Fruit fly (Drosophila melanogaster) whole organism, prepupa: ENCODE measurements around the gene Max.

Experiments
- Blimp-1 ChIP-seq: fragments of 200-800 bp; sonication (Bioruptor generic); optimal IDR thresholded peaks from 3 replicates; lab custom pipeline; 2017; ENCODE audit warnings: missing biosample characterization, missing genetic modification characterization, mild to moderate bottlenecking, moderate library complexity, missing genetic modification reagents
- CG10631 ChIP-seq: fragments of 200-800 bp; sonication (Bioruptor generic); optimal IDR thresholded peaks from 2 replicates; lab custom pipeline; 2016; ENCODE audit warnings: missing biosample characterization, missing genetic modification characterization
- CG10669 ChIP-seq: fragments of 200-800 bp; sonication (Bioruptor generic); optimal IDR thresholded peaks from 3 replicates; lab custom pipeline; 2018; ENCODE audit warnings: missing biosample characterization, mild to moderate bottlenecking, missing genetic modification characterization, moderate library complexity
- CG11294 ChIP-seq: fragments of 200-800 bp; sonication (Bioruptor generic); IDR thresholded peaks from 2 replicates; pipeline ENCODE4 v1.3.6; 2022; ENCODE audit warnings: missing biosample characterization, missing genetic modification characterization
- CG11762 ChIP-seq: fragments of 200-800 bp; sonication (Bioruptor generic); optimal IDR thresholded peaks from 3 replicates; lab custom pipeline; 2016; ENCODE audit warnings: missing biosample characterization, missing genetic modification characterization; ENCODE audit not compliant: insufficient read depth
- CG11902 ChIP-seq: fragments of 200-800 bp; sonication (Bioruptor generic); optimal IDR thresholded peaks from 3 replicates; lab custom pipeline; 2016; ENCODE audit warnings: missing biosample characterization, missing genetic modification characterization
- CG15336 ChIP-seq: fragments of 200-800 bp; sonication (Bioruptor generic); IDR thresholded peaks from 2 replicates; pipeline ENCODE4 v1.3.6; 2022; ENCODE audit warnings: missing biosample characterization, missing genetic modification characterization
- CG1621 ChIP-seq: fragments of 200-800 bp; sonication (Bioruptor generic); optimal IDR thresholded peaks from 3 replicates; lab custom pipeline; 2018; ENCODE audit warnings: missing biosample characterization, mild to moderate bottlenecking, missing genetic modification characterization
- CG16779 ChIP-seq: fragments of 200-800 bp; sonication (Bioruptor generic); optimal IDR thresholded peaks from 3 replicates; lab custom pipeline; 2017; ENCODE audit warnings: missing biosample characterization, mild to moderate bottlenecking, missing genetic modification characterization
- CG3032 ChIP-seq: fragments of 200-800 bp; optimal IDR thresholded peaks from 2 replicates; lab custom pipeline; 2019; ENCODE audit warnings: missing biosample characterization, mild to moderate bottlenecking, missing genetic modification characterization, moderate library complexity
- CG31627 ChIP-seq: fragments of 200-800 bp; sonication (Bioruptor generic); optimal IDR thresholded peaks from 3 replicates; lab custom pipeline; 2016; ENCODE audit warnings: missing biosample characterization, missing genetic modification characterization
- CG3919 ChIP-seq: fragments of 200-800 bp; sonication (Bioruptor generic); optimal IDR thresholded peaks from 3 replicates; lab custom pipeline; 2016; ENCODE audit warnings: missing biosample characterization, missing genetic modification characterization
- CG4318 ChIP-seq: fragments of 200-800 bp; sonication (Bioruptor generic); optimal IDR thresholded peaks from 3 replicates; lab custom pipeline; 2017; ENCODE audit warnings: missing biosample characterization, mild to moderate bottlenecking, missing genetic modification characterization
- CG6276 ChIP-seq: fragments of 200-800 bp; sonication (Bioruptor generic); optimal IDR thresholded peaks from 2 replicates; lab custom pipeline; 2017; ENCODE audit warnings: missing biosample characterization, mild to moderate bottlenecking, missing genetic modification characterization
- CG6808 ChIP-seq: fragments of 200-800 bp; sonication (Bioruptor generic); optimal IDR thresholded peaks from 3 replicates; lab custom pipeline; 2017; ENCODE audit warnings: missing biosample characterization, missing genetic modification characterization, mild to moderate bottlenecking, moderate library complexity, missing genetic modification reagents
- CG6854 ChIP-seq: fragments of 200-800 bp; sonication (Bioruptor generic); optimal IDR thresholded peaks from 2 replicates; lab custom pipeline; 2017; ENCODE audit warnings: missing biosample characterization, mild to moderate bottlenecking, missing genetic modification characterization
- CG7368 ChIP-seq: fragments of 200-800 bp; sonication (Bioruptor generic); optimal IDR thresholded peaks from 3 replicates; lab custom pipeline; 2016; ENCODE audit warnings: missing biosample characterization, missing genetic modification characterization
- CG8319 ChIP-seq: fragments of 200-800 bp; sonication (Bioruptor generic); optimal IDR thresholded peaks from 3 replicates; lab custom pipeline; 2016; ENCODE audit warnings: missing biosample characterization, missing genetic modification characterization
- CG8632 ChIP-seq: fragments of 200-800 bp; sonication (Bioruptor generic); optimal IDR thresholded peaks from 3 replicates; lab custom pipeline; 2016; ENCODE audit warnings: missing biosample characterization, missing genetic modification characterization
- CG9139 ChIP-seq: fragments of 200-800 bp; sonication (Bioruptor generic); optimal IDR thresholded peaks from 3 replicates; lab custom pipeline; 2017; ENCODE audit warnings: missing biosample characterization, mild to moderate bottlenecking, missing genetic modification characterization
- Eip75B ChIP-seq: fragments of 200-800 bp; sonication (Bioruptor generic); optimal IDR thresholded peaks from 3 replicates; lab custom pipeline; 2016; ENCODE audit warnings: missing biosample characterization, missing genetic modification characterization
- Eip78C ChIP-seq: fragments of 200-800 bp; sonication (Bioruptor generic); peaks from one replicate; lab custom pipeline; 2016; ENCODE audit warnings: missing biosample characterization, missing genetic modification characterization
- Eip93F ChIP-seq: fragments of 200-800 bp; sonication (Bioruptor generic); optimal IDR thresholded peaks from 2 replicates; lab custom pipeline; 2016; ENCODE audit warnings: missing biosample characterization, mild to moderate bottlenecking, missing genetic modification characterization
- Ets21C ChIP-seq: fragments of 200-800 bp; sonication (Bioruptor generic); optimal IDR thresholded peaks from 3 replicates; lab custom pipeline; 2016; ENCODE audit warnings: missing biosample characterization, missing genetic modification characterization
- Ets96B ChIP-seq: fragments of 200-800 bp; optimal IDR thresholded peaks from 2 replicates; lab custom pipeline; 2019; ENCODE audit warnings: missing biosample characterization, mild to moderate bottlenecking, missing genetic modification characterization, moderate library complexity
- Hr38 ChIP-seq: sonication (Bioruptor generic); optimal IDR thresholded peaks from 2 replicates; lab custom pipeline; 2016; ENCODE audit warnings: missing biosample characterization, missing genetic modification characterization
- Hr39 ChIP-seq: fragments of 200-800 bp; sonication (Bioruptor generic); optimal IDR thresholded peaks from 2 replicates; lab custom pipeline; 2016; ENCODE audit warnings: missing biosample characterization, missing genetic modification characterization
- Hr4 ChIP-seq: fragments of 200-800 bp; sonication (Bioruptor generic); optimal IDR thresholded peaks from 3 replicates; lab custom pipeline; 2016; ENCODE audit warnings: missing biosample characterization, missing genetic modification characterization
- Lpt ChIP-seq: fragments of 200-800 bp; sonication (Bioruptor generic); optimal IDR thresholded peaks from 3 replicates; lab custom pipeline; 2016; ENCODE audit warnings: missing biosample characterization, missing genetic modification characterization
- Met ChIP-seq: fragments of 200-800 bp; sonication (Bioruptor generic); optimal IDR thresholded peaks from 3 replicates; lab custom pipeline; 2016; ENCODE audit warnings: missing biosample characterization, missing genetic modification characterization
- OdsH ChIP-seq: fragments of 200-800 bp; sonication (Bioruptor generic); optimal IDR thresholded peaks from 3 replicates; lab custom pipeline; 2016; ENCODE audit warnings: missing biosample characterization, missing genetic modification characterization
- Smox ChIP-seq: fragments of 200-800 bp; sonication (Bioruptor generic); optimal IDR thresholded peaks from 3 replicates; lab custom pipeline; 2016; ENCODE audit warnings: missing biosample characterization, missing genetic modification characterization
- Sox102F ChIP-seq: fragments of 200-800 bp; sonication (Bioruptor generic); optimal IDR thresholded peaks from 2 replicates; lab custom pipeline; 2016; ENCODE audit warnings: missing biosample characterization, mild to moderate bottlenecking, missing genetic modification characterization
- Sox14 ChIP-seq: fragments of 200-800 bp; sonication (Bioruptor generic); optimal IDR thresholded peaks from 3 replicates; lab custom pipeline; 2016; ENCODE audit warnings: missing biosample characterization, missing genetic modification characterization
- Sox15 ChIP-seq: fragments of 200-800 bp; sonication (Bioruptor generic); optimal IDR thresholded peaks from 3 replicates; lab custom pipeline; 2016; ENCODE audit warnings: missing biosample characterization, missing genetic modification characterization
- achi ChIP-seq: fragments of 200-800 bp; sonication (Bioruptor generic); optimal IDR thresholded peaks from 3 replicates; lab custom pipeline; 2016; ENCODE audit warnings: missing biosample characterization, missing genetic modification characterization
- acj6 ChIP-seq: fragments of 200-800 bp; sonication (Bioruptor generic); optimal IDR thresholded peaks from 3 replicates; lab custom pipeline; 2016; ENCODE audit warnings: missing biosample characterization, missing genetic modification characterization
- cyc ChIP-seq: fragments of 200-800 bp; sonication (Bioruptor generic); optimal IDR thresholded peaks from 3 replicates; lab custom pipeline; 2016; ENCODE audit warnings: missing biosample characterization, missing genetic modification characterization
- dsx ChIP-seq: fragments of 200-800 bp; optimal IDR thresholded peaks from 3 replicates; lab custom pipeline; 2019; ENCODE audit warnings: missing biosample characterization, mild to moderate bottlenecking, missing genetic modification characterization, moderate library complexity; ENCODE audit not compliant: poor library complexity, severe bottlenecking
- eg ChIP-seq: fragments of 200-800 bp; sonication (Bioruptor generic); IDR thresholded peaks from 3 replicates; pipeline ENCODE4 v1.3.6; 2022; ENCODE audit warnings: missing biosample characterization, missing genetic modification characterization
- esn ChIP-seq: fragments of 200-800 bp; sonication (Bioruptor generic); optimal IDR thresholded peaks from 2 replicates; lab custom pipeline; 2016; ENCODE audit warnings: missing biosample characterization, mild to moderate bottlenecking, missing genetic modification characterization, moderate library complexity
- fd59A ChIP-seq: fragments of 200-800 bp; sonication (Bioruptor generic); optimal IDR thresholded peaks from 2 replicates; lab custom pipeline; 2017; ENCODE audit warnings: missing biosample characterization, mild to moderate bottlenecking, missing genetic modification characterization, missing genetic modification reagents
- fd85E ChIP-seq: fragments of 200-800 bp; sonication (Bioruptor generic); optimal IDR thresholded peaks from 3 replicates; lab custom pipeline; 2016; ENCODE audit warnings: missing biosample characterization, missing genetic modification characterization
- fkh ChIP-seq: fragments of 200-800 bp; sonication (Bioruptor generic); optimal IDR thresholded peaks from 3 replicates; lab custom pipeline; 2017; ENCODE audit warnings: missing biosample characterization, mild to moderate bottlenecking, missing genetic modification characterization, moderate library complexity
- lz ChIP-seq: fragments of 200-800 bp; sonication (Bioruptor generic); optimal IDR thresholded peaks from 3 replicates; lab custom pipeline; 2016; ENCODE audit warnings: missing biosample characterization, missing genetic modification characterization
- pdm3 ChIP-seq: fragments of 200-800 bp; sonication (Bioruptor generic); optimal IDR thresholded peaks from 3 replicates; lab custom pipeline; 2016; ENCODE audit warnings: missing biosample characterization, missing genetic modification characterization
- salr ChIP-seq, 2 experiments: fragments of 200-800 bp; sonication (Bioruptor generic); optimal IDR thresholded peaks; 3 replicates each; lab custom pipeline; 2016 to 2018; ENCODE audit warnings: missing biosample characterization in 2 of 2, missing genetic modification characterization in 2 of 2, mild to moderate bottlenecking in 1 of 2
- spab ChIP-seq: fragments of 200-800 bp; sonication (Bioruptor generic); optimal IDR thresholded peaks from 2 replicates; lab custom pipeline; 2017; ENCODE audit warnings: missing biosample characterization, mild to moderate bottlenecking, missing genetic modification characterization, missing genetic modification reagents
- ss ChIP-seq, 2 experiments: fragments of 200-800 bp; sonication (Bioruptor generic); optimal IDR thresholded peaks; 2 replicates in 1 of 2; 3 replicates in 1 of 2; lab custom pipeline; 2017 to 2018; ENCODE audit warnings: mild to moderate bottlenecking in 2 of 2, missing biosample characterization in 2 of 2, missing genetic modification characterization in 2 of 2, moderate library complexity in 1 of 2
- topi ChIP-seq: fragments of 200-800 bp; sonication (Bioruptor generic); optimal IDR thresholded peaks from 3 replicates; lab custom pipeline; 2016; ENCODE audit warnings: missing biosample characterization, missing genetic modification characterization
- vri ChIP-seq: fragments of 200-800 bp; sonication (Bioruptor generic); optimal IDR thresholded peaks from 3 replicates; lab custom pipeline; 2016; ENCODE audit warnings: missing biosample characterization, mild to moderate bottlenecking, missing genetic modification characterization

Gene Max

dm6 chr3L:19254715-19255428, 9.1 kb downstream of the Max start, which contains the start of the genes mRpL21 and rept:
Gene mRpL21 (minus strand): TSS chr3L:19255061.
Gene rept (plus strand): TSS chr3L:19255340.
- no peak for TF ChIP-seq fd85E (GFP tag; lab: Kevin White, UChicago)
- no peak for TF ChIP-seq dsx (GFP tag; lab: Kevin White, UChicago)
- TF ChIP-seq CG15336 (GFP tag; lab: Robert Waterston, UW): peak; percentile 32; the same call in 1 of the 2 replicates
- TF ChIP-seq CG10669 (GFP tag; lab: Kevin White, UChicago): peak; percentile 36
- TF ChIP-seq Hr38 (GFP tag; lab: Kevin White, UChicago): no peak
- peak; percentile 61 for TF ChIP-seq CG3032 (tag; lab: Kevin White, UChicago)
- TF ChIP-seq CG31627: peak; percentile 57
- peak; percentile 47 for TF ChIP-seq acj6 (GFP tag; lab: Kevin White, UChicago)
- no peak for TF ChIP-seq CG11762 (GFP tag; lab: Kevin White, UChicago)
- TF ChIP-seq Eip78C: peak; percentile 85
- peak; percentile 49 for TF ChIP-seq fkh
- TF ChIP-seq vri: peak; percentile 79
- TF ChIP-seq Hr4 (GFP tag; lab: Kevin White, UChicago): no peak
- peak; percentile 50 for TF ChIP-seq Eip75B (GFP tag; lab: Kevin White, UChicago)
- peak; percentile 67 for TF ChIP-seq cyc (GFP tag; lab: Kevin White, UChicago)
- TF ChIP-seq topi (GFP tag; lab: Kevin White, UChicago): peak; percentile 71
- TF ChIP-seq Eip93F: no peak
- TF ChIP-seq CG8319: no peak
- TF ChIP-seq eg (GFP tag; lab: Robert Waterston, UW): no peak; the same call in 2 of the 3 replicates
- peak; percentile 62 for TF ChIP-seq achi (GFP tag; lab: Kevin White, UChicago)
- no peak for TF ChIP-seq Sox102F (GFP tag; lab: Kevin White, UChicago)
- TF ChIP-seq CG6276 (GFP tag; lab: Kevin White, UChicago): no peak
- peak; percentile 17 for TF ChIP-seq fd59A (GFP tag; lab: Kevin White, UChicago)
- no peak for TF ChIP-seq CG4318
- no peak for TF ChIP-seq CG10631 (GFP tag; lab: Kevin White, UChicago)
- TF ChIP-seq CG11902 (GFP tag; lab: Kevin White, UChicago): no peak
- no peak for TF ChIP-seq CG6854 (GFP tag; lab: Kevin White, UChicago)
- no peak for TF ChIP-seq CG11294 (GFP tag; lab: Robert Waterston, UW)
- peak; percentile 61 for TF ChIP-seq lz (GFP tag; lab: Kevin White, UChicago)
- TF ChIP-seq pdm3 (GFP tag; lab: Kevin White, UChicago): no peak
- TF ChIP-seq esn: peak; percentile 78
- no peak for TF ChIP-seq CG6808
- no peak for TF ChIP-seq spab (GFP tag; lab: Kevin White, UChicago)
- no peak for TF ChIP-seq CG7368
- no peak for TF ChIP-seq ss (GFP tag; optimal IDR thresholded peaks at IDR 0.05; lab: Kevin White, UChicago)
- no peak for TF ChIP-seq CG1621 (tag; lab: Kevin White, UChicago)
- no peak for TF ChIP-seq Lpt
- TF ChIP-seq Sox14 (GFP tag; lab: Kevin White, UChicago): peak; percentile 37
- TF ChIP-seq Smox (GFP tag; lab: Kevin White, UChicago): no peak
- peak; percentile 67 for TF ChIP-seq Met (GFP tag; lab: Kevin White, UChicago)
- TF ChIP-seq Sox15 (GFP tag; lab: Kevin White, UChicago): no peak
- TF ChIP-seq CG16779 (tag; lab: Kevin White, UChicago): no peak
- TF ChIP-seq CG3919 (GFP tag; lab: Kevin White, UChicago): peak; percentile 71
- peak; percentile 44 for TF ChIP-seq CG8632 (GFP tag; lab: Kevin White, UChicago)
- TF ChIP-seq Ets96B (tag; lab: Kevin White, UChicago): peak; percentile 41
- no peak for TF ChIP-seq salr (GFP tag; optimal IDR thresholded peaks at IDR 0.05; lab: Kevin White, UChicago)
- peak; percentile 15 for TF ChIP-seq Blimp-1
- peak; percentile 28 for TF ChIP-seq Ets21C (GFP tag; lab: Kevin White, UChicago)
- peak; percentile 57 for TF ChIP-seq Hr39 (GFP tag; lab: Kevin White, UChicago)
- peak; percentile 57 for TF ChIP-seq OdsH (GFP tag; lab: Kevin White, UChicago)
- no peak for TF ChIP-seq CG9139
